Fruit fly (Drosophila melanogaster) whole organism, embryonic: ENCODE results near the gene CG43085.

Source experiments
- Bdp1 ChIP-seq: fragments of 200-800 bp; sonication (Bioruptor generic); optimal IDR thresholded peaks from 3 replicates; lab custom pipeline; 2016; ENCODE audit warnings: missing biosample characterization, missing genetic modification characterization
- CG12769 ChIP-seq: fragments of 200-800 bp; sonication (Bioruptor generic); optimal IDR thresholded peaks from 2 replicates; lab custom pipeline; 2019; ENCODE audit warnings: missing biosample characterization, mild to moderate bottlenecking, missing genetic modification characterization, moderate library complexity
- CG15601 ChIP-seq: fragments of 200-800 bp; sonication (Bioruptor generic); optimal IDR thresholded peaks from 3 replicates; lab custom pipeline; 2019; ENCODE audit warnings: missing biosample characterization, mild to moderate bottlenecking, missing genetic modification characterization, moderate library complexity
- CG1792 ChIP-seq: fragments of 200-800 bp; sonication (Bioruptor generic); optimal IDR thresholded peaks from 2 replicates; lab custom pipeline; 2016; ENCODE audit warnings: missing biosample characterization, missing genetic modification characterization
- CG18476 ChIP-seq: fragments of 200-800 bp; sonication (Bioruptor generic); optimal IDR thresholded peaks from 2 replicates; lab custom pipeline; 2016; ENCODE audit warnings: missing biosample characterization, mild to moderate bottlenecking, missing genetic modification characterization
- CG2199 ChIP-seq: fragments of 200-800 bp; sonication (Bioruptor generic); IDR thresholded peaks from 3 replicates; pipeline ENCODE4 v1.3.6; 2022; ENCODE audit warnings: missing biosample characterization, missing genetic modification characterization
- CG2712 ChIP-seq: fragments of 200-800 bp; optimal IDR thresholded peaks from 3 replicates; lab custom pipeline; 2019; ENCODE audit warnings: missing biosample characterization, mild to moderate bottlenecking, missing genetic modification characterization, moderate library complexity
- CG2875 ChIP-seq: fragments of 200-800 bp; sonication (Bioruptor generic); optimal IDR thresholded peaks from 2 replicates; lab custom pipeline; 2017; ENCODE audit warnings: missing biosample characterization, mild to moderate bottlenecking, missing genetic modification characterization, missing genetic modification reagents
- CG31224 ChIP-seq: fragments of 200-800 bp; sonication (Bioruptor generic); IDR thresholded peaks from 2 replicates; pipeline ENCODE4 v1.3.6; 2022; ENCODE audit warnings: missing biosample characterization, missing genetic modification characterization
- CG3281 ChIP-seq: fragments of 200-800 bp; sonication (Bioruptor generic); optimal IDR thresholded peaks from 3 replicates; lab custom pipeline; 2017; ENCODE audit warnings: missing biosample characterization, mild to moderate bottlenecking, missing genetic modification characterization
- CG33213 ChIP-seq: fragments of 200-800 bp; sonication (Bioruptor generic); optimal IDR thresholded peaks from 3 replicates; lab custom pipeline; 2016; ENCODE audit warnings: missing biosample characterization, missing genetic modification characterization
- CG4360 ChIP-seq: fragments of 200-800 bp; sonication (Bioruptor generic); IDR thresholded peaks from 2 replicates; pipeline ENCODE4 v1.3.6; 2022; ENCODE audit warnings: missing biosample characterization, missing genetic modification characterization
- CG7928 ChIP-seq: fragments of 200-800 bp; sonication (Bioruptor generic); optimal IDR thresholded peaks from 2 replicates; lab custom pipeline; 2017; ENCODE audit warnings: missing biosample characterization, mild to moderate bottlenecking, missing genetic modification characterization
- CG7987 ChIP-seq: fragments of 200-800 bp; sonication (Bioruptor generic); optimal IDR thresholded peaks from 2 replicates; lab custom pipeline; 2018; ENCODE audit warnings: missing biosample characterization, mild to moderate bottlenecking, missing genetic modification characterization, moderate library complexity
- CG8359 ChIP-seq: fragments of 200-800 bp; sonication (Bioruptor generic); optimal IDR thresholded peaks from 2 replicates; lab custom pipeline; 2017; ENCODE audit warnings: missing biosample characterization, mild to moderate bottlenecking, missing genetic modification characterization, borderline replicate concordance
- CG8944 ChIP-seq: fragments of 200-800 bp; sonication (Bioruptor generic); optimal IDR thresholded peaks from 3 replicates; lab custom pipeline; 2016; ENCODE audit warnings: missing biosample characterization, missing genetic modification characterization
- CrebB ChIP-seq: fragments of 200-800 bp; sonication (Bioruptor generic); optimal IDR thresholded peaks from 3 replicates; lab custom pipeline; 2018; ENCODE audit warnings: missing biosample characterization, mild to moderate bottlenecking, missing genetic modification characterization
- Dfd ChIP-seq, 2 experiments: fragments of >200 bp; optimal IDR thresholded peaks; 2 replicates each; lab custom pipeline; 2017; ENCODE audit warnings: missing biosample characterization in 2 of 2, missing genetic modification characterization in 2 of 2
- Dll ChIP-seq: fragments of 200-800 bp; sonication (Bioruptor generic); IDR thresholded peaks from 4 replicates; pipeline ENCODE4 v1.3.6; 2022; ENCODE audit warnings: missing biosample characterization, missing genetic modification characterization; ENCODE audit not compliant: partially characterized antibody
- Elba2 ChIP-seq: fragments of 200-800 bp; sonication (Bioruptor generic); optimal IDR thresholded peaks from 3 replicates; lab custom pipeline; 2016; ENCODE audit warnings: missing biosample characterization, missing genetic modification characterization
- Ets65A ChIP-seq: fragments of 200-800 bp; sonication (Bioruptor generic); peaks from one replicate; lab custom pipeline; 2016; ENCODE audit warnings: missing biosample characterization, missing genetic modification characterization
- HmgD ChIP-seq: fragments of 200-800 bp; sonication (Bioruptor generic); optimal IDR thresholded peaks from 3 replicates; lab custom pipeline; 2016; ENCODE audit warnings: missing biosample characterization, missing genetic modification characterization
- Med ChIP-seq: fragments of 200-800 bp; sonication (Bioruptor generic); peaks from one replicate; lab custom pipeline; 2016; ENCODE audit warnings: missing biosample characterization, missing genetic modification characterization, mild to moderate bottlenecking, inconsistent platforms, moderate library complexity
- Meics ChIP-seq: fragments of 200-800 bp; sonication (Bioruptor generic); optimal IDR thresholded peaks from 2 replicates; lab custom pipeline; 2017; ENCODE audit warnings: missing biosample characterization, mild to moderate bottlenecking, missing genetic modification characterization
- Mes4 ChIP-seq: fragments of 200-800 bp; sonication (Bioruptor generic); optimal IDR thresholded peaks from 2 replicates; lab custom pipeline; 2016; ENCODE audit warnings: missing biosample characterization, missing genetic modification characterization
- NfI ChIP-seq: fragments of 200-800 bp; sonication (Bioruptor generic); optimal IDR thresholded peaks from 3 replicates; lab custom pipeline; 2018; ENCODE audit warnings: missing biosample characterization, mild to moderate bottlenecking, missing genetic modification characterization, moderate library complexity
- Pdp1 ChIP-seq, 2 experiments: fragments of 200-800 bp; sonication (Bioruptor generic); optimal IDR thresholded peaks; 3 replicates each; lab custom pipeline; 2016; ENCODE audit warnings: missing biosample characterization in 2 of 2, missing genetic modification characterization in 2 of 2, mild to moderate bottlenecking in 1 of 2, moderate library complexity in 1 of 2
- Spps ChIP-seq: fragments of 200-800 bp; sonication (Bioruptor generic); optimal IDR thresholded peaks from 2 replicates; lab custom pipeline; 2018; ENCODE audit warnings: missing biosample characterization, mild to moderate bottlenecking, missing genetic modification characterization
- Stat92E ChIP-seq, 3 experiments: fragments of >200 bp in 2 of 3; fragments of 200-800 bp in 1 of 3; sonication (Bioruptor generic) in 1 of 3; optimal IDR thresholded peaks; 2 replicates each; lab custom pipeline; 2017 to 2019; ENCODE audit warnings: missing biosample characterization in 3 of 3, missing genetic modification characterization in 3 of 3, mild to moderate bottlenecking in 1 of 3, moderate library complexity in 1 of 3
- amos ChIP-seq: fragments of 200-800 bp; sonication (Bioruptor generic); IDR thresholded peaks from 2 replicates; pipeline ENCODE4 v1.3.6; 2022; ENCODE audit warnings: missing biosample characterization, missing genetic modification characterization; ENCODE audit not compliant: partially characterized antibody
- bcd ChIP-seq: fragments of 200-800 bp; sonication (Bioruptor generic); optimal IDR thresholded peaks from 2 replicates; lab custom pipeline; 2017; ENCODE audit warnings: missing biosample characterization, mild to moderate bottlenecking, missing genetic modification characterization
- bigmax ChIP-seq: fragments of 200-800 bp; sonication (Bioruptor generic); optimal IDR thresholded peaks from 2 replicates; lab custom pipeline; 2018; ENCODE audit warnings: missing biosample characterization, mild to moderate bottlenecking, missing genetic modification characterization
- kni ChIP-seq: fragments of 200-800 bp; sonication (Bioruptor generic); optimal IDR thresholded peaks from 3 replicates; lab custom pipeline; 2017; ENCODE audit warnings: mild to moderate bottlenecking, missing biosample characterization, missing genetic modification reagents, missing genetic modification characterization
- nom ChIP-seq: fragments of 200-800 bp; sonication (Bioruptor generic); optimal IDR thresholded peaks from 2 replicates; lab custom pipeline; 2017; ENCODE audit warnings: missing biosample characterization, missing genetic modification characterization, mild to moderate bottlenecking, moderate library complexity, missing genetic modification reagents
- p53 ChIP-seq: fragments of 200-800 bp; sonication (Bioruptor generic); optimal IDR thresholded peaks from 2 replicates; lab custom pipeline; 2016; ENCODE audit warnings: missing biosample characterization, missing genetic modification characterization
- pfk ChIP-seq: fragments of 200-800 bp; sonication (Bioruptor generic); optimal IDR thresholded peaks from 2 replicates; lab custom pipeline; 2018; ENCODE audit warnings: missing biosample characterization, mild to moderate bottlenecking, missing genetic modification characterization, moderate library complexity
- phol ChIP-seq: fragments of 200-800 bp; sonication (Bioruptor generic); optimal IDR thresholded peaks from 3 replicates; lab custom pipeline; 2018; ENCODE audit warnings: missing biosample characterization, mild to moderate bottlenecking, missing genetic modification characterization, moderate library complexity
- pnt ChIP-seq: fragments of 200-800 bp; sonication (Bioruptor generic); optimal IDR thresholded peaks from 3 replicates; lab custom pipeline; 2016; ENCODE audit warnings: missing biosample characterization, missing genetic modification characterization
- prd ChIP-seq, 3 experiments: fragments of >200 bp in 2 of 3; fragments of 200-800 bp in 1 of 3; sonication (Bioruptor generic) in 1 of 3; optimal IDR thresholded peaks in 2 of 3; IDR thresholded peaks in 1 of 3; 2 replicates in 2 of 3; 3 replicates in 1 of 3; pipeline versions ENCODE4 v1.3.6 to Lab custom; 2017 to 2022; ENCODE audit warnings: missing biosample characterization in 1 of 3, missing genetic modification characterization in 1 of 3
- pzg ChIP-seq: fragments of 200-800 bp; sonication (Bioruptor generic); optimal IDR thresholded peaks from 3 replicates; lab custom pipeline; 2018; ENCODE audit warnings: missing biosample characterization, mild to moderate bottlenecking, missing genetic modification characterization, moderate library complexity
- sens ChIP-seq: fragments of 200-800 bp; sonication (Bioruptor generic); peaks from one replicate; lab custom pipeline; 2016; ENCODE audit warnings: missing biosample characterization, missing genetic modification characterization
- slp2 ChIP-seq: fragments of 200-800 bp; sonication (Bioruptor generic); optimal IDR thresholded peaks from 2 replicates; lab custom pipeline; 2016; ENCODE audit warnings: missing biosample characterization, missing genetic modification characterization
- so ChIP-seq: fragments of 200-800 bp; sonication (Bioruptor generic); IDR thresholded peaks from 3 replicates; pipeline ENCODE4 v1.3.6; 2022; ENCODE audit warnings: missing biosample characterization, missing genetic modification characterization
- ttk ChIP-seq: fragments of 200-800 bp; sonication (Bioruptor generic); IDR thresholded peaks from 2 replicates; pipeline ENCODE4 v2.1.2; 2022; ENCODE audit warnings: missing biosample characterization, missing genetic modification characterization
- unpg ChIP-seq: fragments of 200-800 bp; sonication (Bioruptor generic); optimal IDR thresholded peaks from 3 replicates; lab custom pipeline; 2018; ENCODE audit warnings: missing biosample characterization, mild to moderate bottlenecking, missing genetic modification characterization, moderate library complexity
- usp ChIP-seq: fragments of >200 bp; optimal IDR thresholded peaks from 2 replicates; lab custom pipeline; 2017; ENCODE audit warnings: missing biosample characterization, missing genetic modification characterization

The CG43085 gene

DNA sequence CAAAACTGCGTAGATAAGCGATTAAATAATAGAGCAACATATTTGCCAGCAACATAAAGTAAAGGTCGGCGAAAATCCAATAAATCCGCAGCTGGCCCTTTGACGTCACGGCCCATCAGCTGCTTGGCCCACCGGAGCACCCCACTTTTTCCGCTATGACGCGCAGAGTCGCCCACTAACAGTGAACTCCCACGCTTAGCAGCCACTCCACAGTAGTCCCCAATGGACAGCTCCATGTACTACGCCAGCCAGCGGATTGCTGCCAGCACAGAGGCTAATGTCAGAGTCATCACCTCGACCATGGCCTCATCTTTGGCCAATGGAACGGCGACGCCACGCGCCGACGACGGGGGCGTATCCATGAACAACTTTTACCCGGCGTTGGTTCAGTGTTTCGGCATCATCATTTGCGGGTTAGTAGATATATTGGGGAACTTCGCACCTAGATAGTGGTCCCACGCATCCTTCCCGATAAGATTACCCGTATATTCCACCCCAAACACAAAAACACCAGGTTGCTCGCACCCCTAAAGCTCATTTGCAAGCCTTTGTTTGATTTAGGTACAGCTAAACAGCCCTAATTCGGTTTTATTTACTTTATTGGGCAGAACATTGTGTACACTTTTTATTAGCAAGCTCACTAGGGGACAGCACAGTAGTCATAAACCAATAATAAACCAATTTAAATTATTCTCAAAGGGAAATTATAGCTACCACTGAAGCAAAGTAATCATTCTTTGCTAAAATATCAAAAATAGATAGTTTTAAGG lies 24.3 kb downstream of the CG43085 start (continued):
- no peak for TF ChIP-seq prd (optimal IDR thresholded peaks at IDR 0.05; lab: Kevin White, UChicago)
- no peak for TF ChIP-seq prd (GFP tag; IDR thresholded peaks at IDR 0.05; lab: Robert Waterston, UW)
- TF ChIP-seq CG12769: peak; percentile 7
- TF ChIP-seq sens (GFP tag; lab: Kevin White, UChicago): peak; percentile 74
- TF ChIP-seq Meics (GFP tag; lab: Kevin White, UChicago): peak; percentile 6
- peak; percentile 6 for TF ChIP-seq CG3281 (GFP tag; lab: Kevin White, UChicago)
- peak; percentile 5 for TF ChIP-seq Med (GFP tag; lab: Kevin White, UChicago)
- no peak for TF ChIP-seq CG8944 (GFP tag; lab: Kevin White, UChicago)
- TF ChIP-seq Ets65A (GFP tag; lab: Kevin White, UChicago): peak; percentile 51
- no peak for TF ChIP-seq bcd (GFP tag; lab: Kevin White, UChicago)
- TF ChIP-seq, all 482 proteins: peak for 16

DNA sequence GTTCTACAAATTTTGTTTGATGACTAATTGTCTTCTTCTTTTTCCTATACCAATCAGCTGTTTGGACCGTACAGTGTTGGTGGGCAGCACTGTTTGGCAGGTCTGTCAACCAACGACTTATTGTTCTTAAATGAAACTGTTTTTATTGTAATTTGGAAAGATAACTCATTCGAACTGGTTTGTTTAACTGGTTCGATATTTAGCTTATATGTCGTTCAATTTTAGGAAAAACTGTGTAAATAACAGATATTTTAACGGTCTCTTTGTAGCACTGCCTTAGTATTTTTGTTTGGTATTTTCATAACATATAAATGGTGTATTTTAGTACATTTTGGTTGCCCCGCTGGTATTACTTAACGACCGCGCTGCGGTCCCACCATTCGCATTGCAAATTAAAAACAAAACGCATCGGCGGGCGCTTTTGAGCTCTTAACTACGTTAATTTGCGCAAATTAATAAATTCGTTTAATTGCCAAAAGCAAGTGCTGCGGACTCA lies 25.0 kb downstream of the CG43085 start, which contains the start of the genes Vps60 and anchor:
Gene Vps60 (minus strand): TSS at position 175 of the 496 bp plus-strand sequence.
Gene anchor (plus strand): TSS at position 374 of the 496 bp plus-strand sequence.
- TF ChIP-seq CG8359 (GFP tag; lab: Kevin White, UChicago) (no peak), slp2 (GFP tag; lab: Kevin White, UChicago) (peak; percentile 17), nom (GFP tag; lab: Kevin White, UChicago) (peak; percentile 52), pzg (GFP tag; lab: Kevin White, UChicago) (peak; percentile 91), CG1792 (GFP tag; lab: Kevin White, UChicago) (peak; percentile 70), CG2199 (GFP tag; lab: Robert Waterston, UW) (no peak), CG33213 (peak; percentile 72), Dfd (GFP tag; optimal IDR thresholded peaks at IDR 0.05; lab: Kevin White, UChicago) (no peak), phol (peak; percentile 68), CG2875 (GFP tag; lab: Kevin White, UChicago) (peak; percentile 5), Stat92E (GFP tag; optimal IDR thresholded peaks at IDR 0.05; lab: Kevin White, UChicago) (peak in 1 of 3 experiments; percentile 46), CG2712 (peak; percentile 50), Dll (GFP tag; lab: Robert Waterston, UW) (peak; percentile 50; the same call in 2 of the 4 replicates), CG7987 (GFP tag; lab: Kevin White, UChicago) (no peak), Elba2 (GFP tag; lab: Kevin White, UChicago) (peak; percentile 4), pnt (GFP tag; lab: Kevin White, UChicago) (peak; percentile 35), CG15601 (tag; lab: Kevin White, UChicago) (peak; percentile 62), CrebB (tag; lab: Kevin White, UChicago) (no peak), CG18476 (GFP tag; lab: Kevin White, UChicago) (peak; percentile 63), kni (GFP tag; lab: Kevin White, UChicago) (no peak), Pdp1 (GFP tag; optimal IDR thresholded peaks at IDR 0.05; lab: Kevin White, UChicago) (peak; percentile 54 to 78), ttk (GFP tag; lab: Robert Waterston, UW) (no peak), unpg (peak; percentile 37), Bdp1 (GFP tag; lab: Kevin White, UChicago) (peak; percentile 48), CG31224 (no peak), usp (GFP tag; lab: Kevin White, UChicago) (no peak), bigmax (GFP tag; lab: Kevin White, UChicago) (no peak), Mes4 (GFP tag; lab: Kevin White, UChicago) (peak; percentile 63), CG7928 (GFP tag; lab: Kevin White, UChicago) (no peak), pfk (GFP tag; lab: Kevin White, UChicago) (no peak), p53 (peak; percentile 55), NfI (peak; percentile 26), HmgD (GFP tag; lab: Kevin White, UChicago) (peak; percentile 69), so (GFP tag; lab: Robert Waterston, UW) (no peak), amos (no peak), CG4360 (GFP tag; lab: Robert Waterston, UW) (no peak), Spps (tag; lab: Kevin White, UChicago) (no peak)
